Fruit fly (Drosophila melanogaster): Measurements from ENCODE around the gene CG7720.

- no peak for TF ChIP-seq Hr78 (GFP tag; optimal IDR thresholded peaks at IDR 0.05)
- peak; percentile 38 for TF ChIP-seq tx (GFP tag; optimal IDR thresholded peaks at IDR 0.05)
- TF ChIP-seq CG6854 (GFP tag; optimal IDR thresholded peaks at IDR 0.05), result no peak
- TF ChIP-seq CG31224 (GFP tag; IDR thresholded peaks at IDR 0.05), result peak; percentile 68
- TF ChIP-seq CG33213 (GFP tag; optimal IDR thresholded peaks at IDR 0.05), result peak; percentile 45
- peak; percentile 74 for TF ChIP-seq CG12155 (GFP tag; optimal IDR thresholded peaks at IDR 0.05)
- peak; percentile 69 for TF ChIP-seq pnt (GFP tag; optimal IDR thresholded peaks at IDR 0.05)
- no peak for TF ChIP-seq bcd (GFP tag; optimal IDR thresholded peaks at IDR 0.05)
- TF ChIP-seq toy (GFP tag; IDR thresholded peaks at IDR 0.05), result no peak
These were observed 36.3 kb downstream of the CG7720 start, which contains the start of gene Epg5 for dm6 chr3R:18758548-18759257.

All from whole organism, embryonic.